Fruit fly (Drosophila melanogaster): ENCODE data around the gene jp.
A peak's percentile ranks its signal among the peaks of the same experiment; 100 is the strongest.

jp gene

dm6 chr2L:9502786-9503443, 63.6 kb downstream of the jp start (continued):
- peak; percentile 78; the same call in 2 of the 3 replicates for TF ChIP-seq CG2889 (GFP tag; IDR thresholded peaks at IDR 0.05)
- TF ChIP-seq gcm (GFP tag; optimal IDR thresholded peaks at IDR 0.05), result peak; percentile 70
- TF ChIP-seq grn (GFP tag; optimal IDR thresholded peaks at IDR 0.05), result no peak
- peak; percentile 85 for TF ChIP-seq Ada2b (GFP tag; IDR thresholded peaks at IDR 0.05)
- peak; percentile 54 for TF ChIP-seq onecut (GFP tag; IDR thresholded peaks at IDR 0.05)
- peak; percentile 31 for TF ChIP-seq bcd (GFP tag; optimal IDR thresholded peaks at IDR 0.05)
- peak; percentile 83 for TF ChIP-seq seq (GFP tag; IDR thresholded peaks at IDR 0.05)
- peak; percentile 88 for TF ChIP-seq gem (tag; optimal IDR thresholded peaks at IDR 0.05)
- TF ChIP-seq Drgx (GFP tag; IDR thresholded peaks at IDR 0.05), result peak; percentile 43; the same call in 1 of the 2 replicates
- peak; percentile 65 for TF ChIP-seq Meics (GFP tag; optimal IDR thresholded peaks at IDR 0.05)
- no peak for TF ChIP-seq CG18764 (GFP tag; optimal IDR thresholded peaks at IDR 0.05)
- peak; percentile 62 for TF ChIP-seq CG43689 (GFP tag; IDR thresholded peaks at IDR 0.05)
- no peak for TF ChIP-seq Mes4 (GFP tag; optimal IDR thresholded peaks at IDR 0.05)
- TF ChIP-seq Abd-B (GFP tag; optimal IDR thresholded peaks at IDR 0.05), result peak; percentile 29
- TF ChIP-seq cwo (GFP tag; optimal IDR thresholded peaks at IDR 0.05), result peak; percentile 40
- TF ChIP-seq ci (GFP tag; IDR thresholded peaks at IDR 0.05), result peak; percentile 94
- TF ChIP-seq HHEX (GFP tag; optimal IDR thresholded peaks at IDR 0.05), result peak; percentile 44
- no peak for TF ChIP-seq h (optimal IDR thresholded peaks at IDR 0.05)
- TF ChIP-seq NK7.1 (GFP tag; optimal IDR thresholded peaks at IDR 0.05), result no peak
- peak; percentile 71; the same call in 2 of the 3 replicates for TF ChIP-seq B-H1 (GFP tag; IDR thresholded peaks at IDR 0.05)
- peak; percentile 86 for TF ChIP-seq ftz-f1 (GFP tag; optimal IDR thresholded peaks at IDR 0.05)
- no peak for TF ChIP-seq Dp (GFP tag; optimal IDR thresholded peaks at IDR 0.05)
- TF ChIP-seq fd102C (GFP tag; optimal IDR thresholded peaks at IDR 0.05), result no peak
- TF ChIP-seq CG10274 (GFP tag; optimal IDR thresholded peaks at IDR 0.05), result peak; percentile 26
- TF ChIP-seq Fer3 (tag; optimal IDR thresholded peaks at IDR 0.05), result peak; percentile 59
- 0 out of 3 replicates have a peak, but pooled peaks have one; percentile 40 for TF ChIP-seq C15 (GFP tag; IDR thresholded peaks at IDR 0.05)
- peak; percentile 35 for TF ChIP-seq caup (GFP tag; optimal IDR thresholded peaks at IDR 0.05; ENCODE audit: severe bottlenecking)
- TF ChIP-seq Bteb2 (GFP tag; optimal IDR thresholded peaks at IDR 0.05), result peak; percentile 63
- peak; percentile 47 for TF ChIP-seq CG4424 (GFP tag; optimal IDR thresholded peaks at IDR 0.05)
- TF ChIP-seq phol (tag; optimal IDR thresholded peaks at IDR 0.05), result peak; percentile 54
- no peak for TF ChIP-seq yki (optimal IDR thresholded peaks at IDR 0.05)
- peak; percentile 15 for TF ChIP-seq CG13123 (GFP tag; optimal IDR thresholded peaks at IDR 0.05)
- no peak; the same call in 1 of the 2 replicates for TF ChIP-seq CG14667 (GFP tag; IDR thresholded peaks at IDR 0.05)
- TF ChIP-seq CG12219 (GFP tag; optimal IDR thresholded peaks at IDR 0.05), result peak; percentile 46
- peak; percentile 36 for TF ChIP-seq Adf1 (GFP tag; IDR thresholded peaks at IDR 0.05)
- TF ChIP-seq croc (GFP tag; conservative IDR thresholded peaks at IDR 0.05), result peak; percentile 49; the same call in 2 of the 3 replicates
- no peak; the same call in 1 of the 2 replicates for TF ChIP-seq CG10321 (GFP tag; IDR thresholded peaks at IDR 0.05)
- TF ChIP-seq Dip2 (GFP tag; IDR thresholded peaks at IDR 0.05), result no peak
- TF ChIP-seq CG12744 (GFP tag; optimal IDR thresholded peaks at IDR 0.05), result no peak
- no peak for TF ChIP-seq Sry-δ (GFP tag; optimal IDR thresholded peaks at IDR 0.05)
- TF ChIP-seq scrt (GFP tag; optimal IDR thresholded peaks at IDR 0.05), result peak; percentile 26
- no peak for TF ChIP-seq CG6765 (GFP tag; optimal IDR thresholded peaks at IDR 0.05)
- TF ChIP-seq CG6854 (GFP tag; optimal IDR thresholded peaks at IDR 0.05), result peak; percentile 5
- TF ChIP-seq CG6272 (GFP tag; IDR thresholded peaks at IDR 0.05), result peak; percentile 66
- peak; percentile 77 for TF ChIP-seq CG7839 (tag; optimal IDR thresholded peaks at IDR 0.05)
- peak; percentile 43; the same call in 2 of the 3 replicates for TF ChIP-seq sr (GFP tag; IDR thresholded peaks at IDR 0.05)
- peak; percentile 74 for TF ChIP-seq CG4730 (GFP tag; IDR thresholded peaks at IDR 0.05)
- TF ChIP-seq row (GFP tag; IDR thresholded peaks at IDR 0.05), result peak; percentile 88
- TF ChIP-seq ken (GFP tag; IDR thresholded peaks at IDR 0.05), result peak; percentile 73; the same call in 2 of the 3 replicates
- TF ChIP-seq CG2712 (tag; optimal IDR thresholded peaks at IDR 0.05), result peak; percentile 57
- peak; percentile 84 for TF ChIP-seq CG13424 (tag; optimal IDR thresholded peaks at IDR 0.05)

Data from whole organism, embryonic.